Fruit fly (Drosophila melanogaster): ENCODE data around the gene CG11970.

The CG11970 gene

DNA sequence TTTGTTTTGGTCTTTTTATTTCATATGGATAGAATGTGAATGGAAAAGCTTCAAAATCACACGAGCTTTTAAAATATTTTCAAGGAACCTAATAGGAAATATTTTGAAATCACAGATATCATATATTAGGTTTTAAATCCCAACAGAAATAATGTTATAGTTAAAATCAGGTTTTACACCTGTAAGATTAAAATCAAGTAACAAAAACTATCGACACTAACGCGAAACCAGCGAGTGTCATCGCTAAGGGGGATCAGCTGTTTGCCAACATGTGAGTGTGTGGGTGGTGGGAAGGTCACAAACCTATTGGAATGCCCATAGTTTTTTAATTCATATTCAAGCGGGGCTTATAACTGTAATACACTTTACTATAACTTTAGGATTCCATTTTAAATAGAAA lies 54.1 kb downstream of the CG11970 start, which contains the start of gene hyx (continued):
- no peak for TF ChIP-seq pdm3 (GFP tag; optimal IDR thresholded peaks at IDR 0.05)
- peak; percentile 53 for TF ChIP-seq Hr4 (GFP tag; optimal IDR thresholded peaks at IDR 0.05)
- no peak for TF ChIP-seq CG11902 (GFP tag; optimal IDR thresholded peaks at IDR 0.05)
- TF ChIP-seq Lpt (GFP tag; optimal IDR thresholded peaks at IDR 0.05): peak; percentile 22
- TF ChIP-seq CG10669 (GFP tag; optimal IDR thresholded peaks at IDR 0.05): no peak
- TF ChIP-seq Hr38 (GFP tag; optimal IDR thresholded peaks at IDR 0.05): no peak
- TF ChIP-seq CG34406 (GFP tag; optimal IDR thresholded peaks at IDR 0.05): no peak

DNA sequence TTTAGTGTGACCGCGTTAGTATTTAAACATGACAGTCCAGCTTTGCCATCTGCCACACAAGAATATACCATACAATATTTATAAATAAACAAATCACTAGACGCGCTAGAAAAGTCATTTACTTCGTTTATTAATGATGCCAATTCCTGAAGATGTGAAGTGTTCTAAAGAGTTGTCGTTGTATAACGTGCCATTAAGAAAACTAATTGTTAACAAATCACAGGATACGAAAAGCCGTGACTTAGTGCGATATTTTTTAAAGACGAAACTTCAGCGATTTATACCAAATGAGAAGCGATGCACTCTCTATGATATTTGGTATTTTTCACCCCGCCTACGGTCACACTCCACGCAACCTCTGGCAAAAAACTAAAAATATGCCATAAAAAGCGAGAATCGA lies 54.9 kb downstream of the CG11970 start, which contains the start of gene neur:
Gene neur, minus strand, starts transcription at position 24 of the 400 bp plus-strand sequence.
- TF ChIP-seq eg (GFP tag; IDR thresholded peaks at IDR 0.05): no peak
- TF ChIP-seq vri (GFP tag; optimal IDR thresholded peaks at IDR 0.05): peak; percentile 28
- no peak for TF ChIP-seq CG3919 (GFP tag; optimal IDR thresholded peaks at IDR 0.05)
- peak; percentile 82 for TF ChIP-seq achi (GFP tag; optimal IDR thresholded peaks at IDR 0.05)
- TF ChIP-seq cyc (GFP tag; optimal IDR thresholded peaks at IDR 0.05): peak; percentile 26
- no peak for TF ChIP-seq CG11902 (GFP tag; optimal IDR thresholded peaks at IDR 0.05)
- TF ChIP-seq Eip78C (GFP tag): peak; percentile 80
- peak; percentile 18 for TF ChIP-seq Sox14 (GFP tag; optimal IDR thresholded peaks at IDR 0.05)
- TF ChIP-seq Ets21C (GFP tag; optimal IDR thresholded peaks at IDR 0.05): no peak
- peak; percentile 64 for TF ChIP-seq fkh (GFP tag; optimal IDR thresholded peaks at IDR 0.05)
- TF ChIP-seq CG16779 (tag; optimal IDR thresholded peaks at IDR 0.05): no peak
- TF ChIP-seq esn (GFP tag; optimal IDR thresholded peaks at IDR 0.05): peak; percentile 36
- TF ChIP-seq Hr39 (GFP tag; optimal IDR thresholded peaks at IDR 0.05): peak; percentile 25
- peak; percentile 6 for TF ChIP-seq CG6792 (GFP tag; optimal IDR thresholded peaks at IDR 0.05)
- peak; percentile 25 for TF ChIP-seq CG31627 (GFP tag; optimal IDR thresholded peaks at IDR 0.05)
- TF ChIP-seq CG3032 (tag; optimal IDR thresholded peaks at IDR 0.05): peak; percentile 14
- TF ChIP-seq dsx (GFP tag; optimal IDR thresholded peaks at IDR 0.05; ENCODE audit: poor library complexity, severe bottlenecking): no peak
- TF ChIP-seq svp (GFP tag): peak; percentile 85
- peak; percentile 41 for TF ChIP-seq lz (GFP tag; optimal IDR thresholded peaks at IDR 0.05)
- peak; percentile 16 for TF ChIP-seq Eip75B (GFP tag; optimal IDR thresholded peaks at IDR 0.05)
- peak; percentile 39 for TF ChIP-seq topi (GFP tag; optimal IDR thresholded peaks at IDR 0.05)
